Fruit fly (Drosophila melanogaster): ENCODE results near the gene CycK.

The CycK gene

DNA sequence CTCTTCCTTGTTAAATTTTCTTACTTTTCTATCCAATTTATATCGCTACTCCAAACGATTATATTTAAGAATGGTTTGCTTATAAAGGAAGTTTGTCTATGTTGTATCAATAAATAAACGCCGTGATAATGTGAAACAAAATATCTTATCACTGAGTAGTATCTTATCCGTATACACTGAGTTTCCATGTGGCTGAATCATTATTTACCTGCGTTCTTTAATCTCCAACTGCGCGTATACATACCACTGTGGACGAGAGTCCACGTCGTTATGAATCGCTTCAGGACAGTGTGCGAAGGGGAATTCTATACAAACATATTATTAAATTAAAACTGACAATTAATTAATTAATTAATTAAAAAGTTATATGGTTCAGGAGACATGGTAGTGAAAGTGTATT lies 9.4 kb upstream of the CycK start (continued):
- TF ChIP-seq rib (GFP tag; IDR thresholded peaks at IDR 0.05), result no peak
- TF ChIP-seq en (GFP tag; optimal IDR thresholded peaks at IDR 0.05), result no peak
- peak; percentile 49 for TF ChIP-seq row (GFP tag; IDR thresholded peaks at IDR 0.05)
- TF ChIP-seq CG6791 (GFP tag; IDR thresholded peaks at IDR 0.05; ENCODE audit: partially characterized antibody), result no peak
- TF ChIP-seq CG6689 (GFP tag; IDR thresholded peaks at IDR 0.05), result no peak
- no peak for TF ChIP-seq jing (GFP tag; optimal IDR thresholded peaks at IDR 0.05)
- no peak for TF ChIP-seq ken (GFP tag; IDR thresholded peaks at IDR 0.05)
- TF ChIP-seq zf30C (GFP tag; optimal IDR thresholded peaks at IDR 0.05), result no peak
- 0 out of 2 replicates have a peak, but pooled peaks have one; percentile 28 for TF ChIP-seq CG14441 (GFP tag; IDR thresholded peaks at IDR 0.05)
- TF ChIP-seq CG12155 (GFP tag; optimal IDR thresholded peaks at IDR 0.05), result no peak
- TF ChIP-seq CG8290 (GFP tag; optimal IDR thresholded peaks at IDR 0.05), result no peak
- TF ChIP-seq CG8290 (tag; optimal IDR thresholded peaks at IDR 0.05), result peak in 1 of 2 experiments; percentile 12
- TF ChIP-seq GATAe (GFP tag; conservative IDR thresholded peaks at IDR 0.05), result peak; percentile 42
- TF ChIP-seq CG7357 (GFP tag; IDR thresholded peaks at IDR 0.05), result no peak
- TF ChIP-seq CG15073 (GFP tag; optimal IDR thresholded peaks at IDR 0.05), result no peak
- TF ChIP-seq CG2199 (GFP tag; IDR thresholded peaks at IDR 0.05), result peak; percentile 90
- no peak for TF ChIP-seq CG7839 (tag; optimal IDR thresholded peaks at IDR 0.05)
- TF ChIP-seq CG11504 (tag; optimal IDR thresholded peaks at IDR 0.05), result peak; percentile 25
- TF ChIP-seq CG10274 (GFP tag; optimal IDR thresholded peaks at IDR 0.05), result no peak
- no peak for TF ChIP-seq CG14014 (GFP tag; IDR thresholded peaks at IDR 0.05)
- 0 out of 2 replicates have a peak, but pooled peaks have one; percentile 23 for TF ChIP-seq CG31441 (GFP tag; IDR thresholded peaks at IDR 0.05)
- TF ChIP-seq CG12942 (GFP tag; optimal IDR thresholded peaks at IDR 0.05), result no peak
- no peak for TF ChIP-seq danr (GFP tag; IDR thresholded peaks at IDR 0.05)
- 0 out of 2 replicates have a peak, but pooled peaks have one; percentile 8 for TF ChIP-seq slbo (GFP tag; IDR thresholded peaks at IDR 0.05)
- peak; percentile 48 for TF ChIP-seq exex (tag; optimal IDR thresholded peaks at IDR 0.05)
- peak; percentile 15 for TF ChIP-seq HmgZ (tag; optimal IDR thresholded peaks at IDR 0.05)
- TF ChIP-seq jumu (GFP tag; optimal IDR thresholded peaks at IDR 0.05), result no peak
- TF ChIP-seq az2 (GFP tag; optimal IDR thresholded peaks at IDR 0.05), result no peak

DNA sequence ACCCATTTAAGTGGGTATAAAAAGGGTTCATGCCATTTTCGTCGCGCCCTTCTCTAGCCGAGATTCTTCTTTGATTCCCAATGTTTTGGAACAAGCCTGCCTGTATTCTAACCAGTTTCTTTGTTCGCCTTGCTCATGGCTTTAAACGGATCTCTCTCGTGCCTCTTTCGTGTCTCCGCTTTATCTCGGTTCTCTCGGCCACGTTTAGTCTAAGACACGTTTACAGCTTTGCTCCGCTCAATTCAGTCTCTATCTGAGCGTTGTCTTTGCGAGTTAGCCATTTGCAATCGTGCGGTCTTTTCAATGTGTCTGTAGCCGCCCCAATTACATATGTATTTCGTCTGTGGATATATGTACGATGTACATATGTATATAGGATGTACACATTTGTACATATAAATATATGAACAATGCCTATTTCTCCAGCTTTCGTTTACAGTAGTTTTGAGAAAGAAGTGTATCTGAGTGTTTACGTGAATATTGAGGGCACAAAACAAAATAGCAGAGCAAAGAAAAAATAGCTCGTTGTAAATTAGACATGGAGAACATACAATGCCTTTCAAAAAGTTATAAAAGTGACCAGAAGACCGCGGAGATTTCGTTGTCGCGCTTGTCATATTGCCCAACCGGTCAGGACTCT lies 4.3 kb upstream of the CycK start:
- 0 out of 3 replicates have a peak, but pooled peaks have one; percentile 10 for TF ChIP-seq CG2199 (GFP tag; IDR thresholded peaks at IDR 0.05)
- TF ChIP-seq CG3281 (GFP tag; optimal IDR thresholded peaks at IDR 0.05), result no peak
- TF ChIP-seq sens (GFP tag), result peak; percentile 64
- TF ChIP-seq Dfd (GFP tag; optimal IDR thresholded peaks at IDR 0.05), result no peak
- no peak for TF ChIP-seq pita (GFP tag; optimal IDR thresholded peaks at IDR 0.05)
- 0 out of 2 replicates have a peak, but pooled peaks have one; percentile 25 for TF ChIP-seq sna (GFP tag; IDR thresholded peaks at IDR 0.05; ENCODE audit: partially characterized antibody)
- TF ChIP-seq lbe (GFP tag; optimal IDR thresholded peaks at IDR 0.05), result peak; percentile 62
- no peak for TF ChIP-seq Adf1 (GFP tag; IDR thresholded peaks at IDR 0.05)
- no peak for TF ChIP-seq CG17328 (GFP tag; IDR thresholded peaks at IDR 0.05)
- peak; percentile 60 for TF ChIP-seq Deaf1 (tag; optimal IDR thresholded peaks at IDR 0.05)
- no peak for TF ChIP-seq CG4854 (GFP tag; optimal IDR thresholded peaks at IDR 0.05)
- TF ChIP-seq Trl (optimal IDR thresholded peaks at IDR 0.05), result peak; percentile 62 to 77
- TF ChIP-seq Trl (GFP tag; optimal IDR thresholded peaks at IDR 0.05), result no peak
- TF ChIP-seq D19A (tag; optimal IDR thresholded peaks at IDR 0.05), result peak; percentile 85
- no peak for TF ChIP-seq CG34376 (GFP tag; optimal IDR thresholded peaks at IDR 0.05)
- TF ChIP-seq ac (GFP tag; optimal IDR thresholded peaks at IDR 0.05), result no peak
- TF ChIP-seq kni (GFP tag; optimal IDR thresholded peaks at IDR 0.05), result peak; percentile 53
- no peak for TF ChIP-seq CG42726 (GFP tag; IDR thresholded peaks at IDR 0.05; ENCODE audit: partially characterized antibody)
- TF ChIP-seq YL-1 (GFP tag; optimal IDR thresholded peaks at IDR 0.05), result peak; percentile 2
- TF ChIP-seq Oli (tag; optimal IDR thresholded peaks at IDR 0.05), result no peak
- no peak for TF ChIP-seq D19B (GFP tag; optimal IDR thresholded peaks at IDR 0.05)
- TF ChIP-seq CG30020 (tag; optimal IDR thresholded peaks at IDR 0.05), result peak; percentile 75
- TF ChIP-seq nom (GFP tag; optimal IDR thresholded peaks at IDR 0.05), result peak; percentile 18
- TF ChIP-seq CG3163 (GFP tag; optimal IDR thresholded peaks at IDR 0.05), result peak; percentile 9
- peak; percentile 25 for TF ChIP-seq gro (GFP tag; optimal IDR thresholded peaks at IDR 0.05)
